Worm (Caenorhabditis elegans) whole organism, dauer: ENCODE data around the gene fbxc-32.
"Not testable (repeated sequence)": the region's sequence is repeated elsewhere in the genome, so short reads cannot be mapped to it uniquely, and the experiment has no call there.

Source experiments
- unc-62 ChIP-seq: sonication (generic microtip); optimal IDR thresholded peaks from 2 replicates; lab custom pipeline; 2017; ENCODE audit warnings: missing biosample characterization, missing genetic modification reagents, missing genetic modification characterization

Gene fbxc-32

ce11 chrII:953052-953451 is 5.1 kb upstream of the fbxc-32 start:
- no peak for TF ChIP-seq unc-62 (GFP tag; lab: Kevin White, UChicago)

ce11 chrII:950374-950773 is 2.4 kb upstream of the fbxc-32 start:
- TF ChIP-seq unc-62 (GFP tag; lab: Kevin White, UChicago) = no peak

ce11 chrII:943773-944172 is 4.2 kb downstream of the fbxc-32 start, which contains the start of gene clec-43:
Gene clec-43 (plus strand): TSS chrII:944066.
- no peak for TF ChIP-seq unc-62 (GFP tag; lab: Kevin White, UChicago)

ce11 chrII:940779-941178 is 7.2 kb downstream of the fbxc-32 start, which contains the start of gene fbxc-36:
Gene fbxc-36 (plus strand): TSS chrII:940983.
- TF ChIP-seq unc-62 (GFP tag; lab: Kevin White, UChicago) = no peak

ce11 chrII:938549-938948 is 9.4 kb downstream of the fbxc-32 start, which contains the start of gene R07C3.3:
Gene R07C3.3 (plus strand): TSS chrII:938849.
- TF ChIP-seq unc-62 (GFP tag; lab: Kevin White, UChicago) = no peak

- no peak for TF ChIP-seq unc-62 (GFP tag; lab: Kevin White, UChicago)
Measured at ce11 chrII:937265-937664, 10.7 kb downstream of the fbxc-32 start.

ce11 chrII:932718-933117 is 15.3 kb downstream of the fbxc-32 start, which contains the start of gene acs-15:
Gene acs-15 (plus strand): TSS chrII:933018.
- no peak for TF ChIP-seq unc-62 (GFP tag; lab: Kevin White, UChicago)

ce11 chrII:930871-931270 is 17.1 kb downstream of the fbxc-32 start, which contains the start of gene fbxc-34:
Gene fbxc-34 (plus strand): TSS chrII:931171.
- TF ChIP-seq unc-62 (GFP tag; lab: Kevin White, UChicago) = not testable (repeated sequence)

- no peak for TF ChIP-seq unc-62 (GFP tag; lab: Kevin White, UChicago)
Measured at ce11 chrII:927331-927730, 20.7 kb downstream of the fbxc-32 start, which contains the start of gene R07C3.13. Gene R07C3.13 (minus strand): TSS chrII:927431.

ce11 chrII:923521-923920 is 24.5 kb downstream of the fbxc-32 start, which contains the start of gene fbxc-28:
Gene fbxc-28 (plus strand): TSS chrII:923821.
- TF ChIP-seq unc-62 (GFP tag; lab: Kevin White, UChicago) = no peak

- TF ChIP-seq unc-62 (GFP tag; lab: Kevin White, UChicago) = no peak
Measured at ce11 chrII:922778-923177, 25.2 kb downstream of the fbxc-32 start.

ce11 chrII:920326-920725 is 27.7 kb downstream of the fbxc-32 start:
- TF ChIP-seq unc-62 (GFP tag; lab: Kevin White, UChicago) = no peak

ce11 chrII:917324-917723 is 30.7 kb downstream of the fbxc-32 start, which contains the start of gene fbxc-30:
Gene fbxc-30 (plus strand): TSS chrII:917624.
- no peak for TF ChIP-seq unc-62 (GFP tag; lab: Kevin White, UChicago)

- no peak for TF ChIP-seq unc-62 (GFP tag; lab: Kevin White, UChicago)
Measured at ce11 chrII:915780-916179, 32.2 kb downstream of the fbxc-32 start, which contains the start of gene fbxc-29. Gene fbxc-29 (plus strand): TSS chrII:916080.

- TF ChIP-seq unc-62 (GFP tag; lab: Kevin White, UChicago) = no peak
Measured at ce11 chrII:915206-915605, 32.8 kb downstream of the fbxc-32 start.

- TF ChIP-seq unc-62 (GFP tag; lab: Kevin White, UChicago) = no peak
Measured at ce11 chrII:913222-913722, 34.7 kb downstream of the fbxc-32 start, which contains the start of gene fbxc-33. Gene fbxc-33 (plus strand): TSS chrII:913672.

ce11 chrII:911680-912079 is 36.3 kb downstream of the fbxc-32 start, which contains the start of gene fbxc-31:
Gene fbxc-31 (plus strand): TSS chrII:911980.
- no peak for TF ChIP-seq unc-62 (GFP tag; lab: Kevin White, UChicago)
